Worm (Caenorhabditis elegans) whole organism, L2 larva: ENCODE data around the gene fbxb-91.

Experiments used
- C34F6.9 ChIP-seq: fragments of 150-350 bp; optimal IDR thresholded peaks from 2 replicates; lab custom pipeline; 2014; ENCODE audit warnings: missing biosample characterization, missing genetic modification characterization
- F13H6.1 ChIP-seq: sonication (generic microtip); optimal IDR thresholded peaks from 2 replicates; lab custom pipeline; 2016; ENCODE audit warnings: missing genetic modification characterization, missing compliant biosample characterization
- R02D3.7 ChIP-seq: fragments of 150-350 bp; optimal IDR thresholded peaks from 2 replicates; lab custom pipeline; 2014; ENCODE audit warnings: missing biosample characterization, missing genetic modification characterization
- Y55F3AM.14 ChIP-seq: fragments of 200-800 bp; sonication (Bioruptor generic); optimal IDR thresholded peaks from 2 replicates; lab custom pipeline; 2018; ENCODE audit warnings: mild to moderate bottlenecking, missing genetic modification characterization, missing compliant biosample characterization
- alr-1 ChIP-seq: fragments of 150-350 bp; optimal IDR thresholded peaks from 2 replicates; lab custom pipeline; 2014; ENCODE audit warnings: missing biosample characterization, missing genetic modification characterization
- aly-2 ChIP-seq: fragments of 150-350 bp; optimal IDR thresholded peaks from 2 replicates; lab custom pipeline; 2014; ENCODE audit warnings: missing biosample characterization, missing genetic modification characterization
- ama-1 ChIP-seq: fragments of 150-350 bp; optimal IDR thresholded peaks from 2 replicates; lab custom pipeline; 2018; ENCODE audit warnings: inconsistent platforms
- ceh-16 ChIP-seq: fragments of 150-350 bp; optimal IDR thresholded peaks from 2 replicates; lab custom pipeline; 2014; ENCODE audit warnings: missing biosample characterization, missing genetic modification characterization
- ceh-82 ChIP-seq: fragments of 150-350 bp; optimal IDR thresholded peaks from 2 replicates; lab custom pipeline; 2014; ENCODE audit warnings: missing biosample characterization, missing genetic modification characterization
- crh-2 ChIP-seq: sonication (generic microtip); optimal IDR thresholded peaks from 2 replicates; lab custom pipeline; 2017; ENCODE audit warnings: missing biosample characterization, missing genetic modification characterization
- dmd-4 ChIP-seq: sonication (generic microtip); optimal IDR thresholded peaks from 2 replicates; lab custom pipeline; 2017; ENCODE audit warnings: missing biosample characterization, missing genetic modification characterization
- egl-27 ChIP-seq: sonication (generic microtip); optimal IDR thresholded peaks from 3 replicates; lab custom pipeline; 2017; ENCODE audit warnings: missing biosample characterization, missing genetic modification reagents, missing genetic modification characterization
- elt-3 ChIP-seq: sonication (generic microtip); optimal IDR thresholded peaks from 2 replicates; lab custom pipeline; 2017; ENCODE audit warnings: missing biosample characterization, missing genetic modification characterization
- gmeb-1 ChIP-seq: fragments of 150-350 bp; optimal IDR thresholded peaks from 2 replicates; lab custom pipeline; 2014; ENCODE audit warnings: missing biosample characterization, missing genetic modification characterization
- lin-11 ChIP-seq: fragments of 150-350 bp; sonication (generic microtip); optimal IDR thresholded peaks from 2 replicates; lab custom pipeline; 2014; ENCODE audit warnings: missing biosample characterization, missing genetic modification characterization, inconsistent platforms, mixed read lengths
- lin-39 ChIP-seq: fragments of 150-350 bp; optimal IDR thresholded peaks from 2 replicates; lab custom pipeline; 2014; ENCODE audit warnings: missing biosample characterization, missing genetic modification reagents, missing genetic modification characterization
- lsy-2 ChIP-seq, 2 experiments: fragments of 150-350 bp in 1 of 2; sonication (generic microtip) in 1 of 2; optimal IDR thresholded peaks; 2 replicates each; lab custom pipeline; 2014 to 2017; ENCODE audit warnings: missing biosample characterization in 2 of 2, missing genetic modification characterization in 2 of 2
- mab-5 ChIP-seq: fragments of 150-350 bp; optimal IDR thresholded peaks from 2 replicates; lab custom pipeline; 2014; ENCODE audit warnings: missing biosample characterization, missing genetic modification characterization
- mbf-1 ChIP-seq: sonication (generic microtip); optimal IDR thresholded peaks from 2 replicates; lab custom pipeline; 2017; ENCODE audit warnings: missing biosample characterization, missing genetic modification characterization
- nhr-11 ChIP-seq: fragments of 150-350 bp; optimal IDR thresholded peaks from 2 replicates; lab custom pipeline; 2014; ENCODE audit warnings: missing biosample characterization, missing genetic modification characterization
- nhr-12 ChIP-seq: fragments of 150-350 bp; optimal IDR thresholded peaks from 2 replicates; lab custom pipeline; 2014; ENCODE audit warnings: missing biosample characterization, missing genetic modification characterization
- nhr-129 ChIP-seq: fragments of 150-350 bp; optimal IDR thresholded peaks from 2 replicates; lab custom pipeline; 2014; ENCODE audit warnings: missing biosample characterization, missing genetic modification characterization
- nhr-237 ChIP-seq: fragments of 150-350 bp; optimal IDR thresholded peaks from 2 replicates; lab custom pipeline; 2014; ENCODE audit warnings: missing biosample characterization, missing genetic modification characterization
- nhr-6 ChIP-seq: fragments of 150-350 bp; optimal IDR thresholded peaks from 2 replicates; lab custom pipeline; 2014; ENCODE audit warnings: missing biosample characterization, missing genetic modification characterization
- nhr-77 ChIP-seq: fragments of 150-350 bp; optimal IDR thresholded peaks from 2 replicates; lab custom pipeline; 2014; ENCODE audit warnings: missing biosample characterization, missing genetic modification characterization
- skn-1 ChIP-seq: sonication (generic microtip); optimal IDR thresholded peaks from 2 replicates; lab custom pipeline; 2017; ENCODE audit warnings: missing biosample characterization, missing genetic modification characterization
- sma-9 ChIP-seq, 2 experiments: fragments of 150-350 bp in 1 of 2; sonication (generic microtip) in 1 of 2; optimal IDR thresholded peaks; 2 replicates each; lab custom pipeline; 2014 to 2016; ENCODE audit warnings: missing genetic modification characterization in 2 of 2, mild to moderate bottlenecking in 1 of 2, missing biosample characterization in 1 of 2, missing compliant biosample characterization in 1 of 2, missing genetic modification reagents in 1 of 2, moderate library complexity in 1 of 2
- snpc-4 ChIP-seq: fragments of 150-350 bp; optimal IDR thresholded peaks from 2 replicates; lab custom pipeline; 2014; ENCODE audit warnings: missing biosample characterization, missing genetic modification characterization
- unc-62 ChIP-seq: fragments of 150-350 bp; optimal IDR thresholded peaks from 2 replicates; lab custom pipeline; 2014; ENCODE audit warnings: missing biosample characterization, missing genetic modification reagents, missing genetic modification characterization
- zag-1 ChIP-seq: fragments of 150-350 bp; optimal IDR thresholded peaks from 2 replicates; lab custom pipeline; 2014; ENCODE audit warnings: missing biosample characterization, missing genetic modification characterization
- ztf-1 ChIP-seq: fragments of 200-800 bp; sonication (Bioruptor generic); conservative IDR thresholded peaks from 2 replicates; pipeline ENCODE4 v1.3.6; 2022; ENCODE audit warnings: missing genetic modification characterization, missing compliant biosample characterization
- ztf-11 ChIP-seq: sonication (generic microtip); optimal IDR thresholded peaks from 2 replicates; lab custom pipeline; 2017; ENCODE audit warnings: missing biosample characterization, missing genetic modification characterization
- ztf-4 ChIP-seq: fragments of 150-350 bp; optimal IDR thresholded peaks from 2 replicates; lab custom pipeline; 2014; ENCODE audit warnings: missing biosample characterization, missing genetic modification characterization

The fbxb-91 gene

DNA sequence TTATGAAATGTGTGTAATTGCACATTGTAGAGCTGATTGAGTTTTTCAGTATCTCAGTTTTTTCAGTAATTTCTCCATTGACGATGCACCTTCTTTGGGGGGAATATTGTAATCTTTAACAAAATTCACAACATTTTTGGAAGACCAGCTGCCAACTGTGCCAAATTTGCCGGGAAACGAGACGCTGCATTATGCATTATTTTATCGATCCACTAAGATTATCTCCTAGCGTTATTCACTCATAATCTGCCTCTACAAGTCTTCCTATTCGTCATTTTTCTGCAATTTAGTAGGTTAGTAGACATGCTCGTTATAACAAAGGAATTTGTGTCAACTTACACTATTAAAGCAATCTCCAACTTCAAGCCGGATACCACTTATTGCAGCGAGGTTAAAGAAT is 18.9 kb downstream of the fbxb-91 start, which contains the start of the genes sdz-12 and bath-31:
sdz-12 (minus strand) TSS at position 101 of the 400 bp plus-strand sequence.
bath-31 (plus strand) TSS at position 251 of the 400 bp plus-strand sequence.
- no peak for TF ChIP-seq nhr-77 (tag; lab: Kevin White, UChicago)
- TF ChIP-seq egl-27, result no peak
- no peak for TF ChIP-seq unc-62 (GFP tag; lab: Kevin White, UChicago)
- no peak for TF ChIP-seq zag-1
- TF ChIP-seq crh-2 (tag; lab: Kevin White, UChicago), result no peak
- no peak for TF ChIP-seq elt-3 (tag; lab: Kevin White, UChicago)
- no peak for TF ChIP-seq Y55F3AM.14 (GFP tag; lab: Kevin White, UChicago)
- TF ChIP-seq ztf-4 (tag; lab: Kevin White, UChicago), result no peak
- no peak for TF ChIP-seq gmeb-1 (tag; lab: Kevin White, UChicago)
- no peak for TF ChIP-seq nhr-11 (tag; lab: Kevin White, UChicago)
- TF ChIP-seq lin-39, result no peak
- TF ChIP-seq nhr-237 (tag; lab: Kevin White, UChicago), result no peak
- TF ChIP-seq nhr-12 (tag; lab: Kevin White, UChicago), result no peak
- no peak for TF ChIP-seq aly-2 (tag; lab: Kevin White, UChicago)
- no peak for TF ChIP-seq alr-1 (tag; lab: Kevin White, UChicago)
- no peak for TF ChIP-seq ceh-82 (tag; lab: Kevin White, UChicago)
- TF ChIP-seq lsy-2 (tag; optimal IDR thresholded peaks at IDR 0.05; lab: Kevin White, UChicago), result no peak

DNA sequence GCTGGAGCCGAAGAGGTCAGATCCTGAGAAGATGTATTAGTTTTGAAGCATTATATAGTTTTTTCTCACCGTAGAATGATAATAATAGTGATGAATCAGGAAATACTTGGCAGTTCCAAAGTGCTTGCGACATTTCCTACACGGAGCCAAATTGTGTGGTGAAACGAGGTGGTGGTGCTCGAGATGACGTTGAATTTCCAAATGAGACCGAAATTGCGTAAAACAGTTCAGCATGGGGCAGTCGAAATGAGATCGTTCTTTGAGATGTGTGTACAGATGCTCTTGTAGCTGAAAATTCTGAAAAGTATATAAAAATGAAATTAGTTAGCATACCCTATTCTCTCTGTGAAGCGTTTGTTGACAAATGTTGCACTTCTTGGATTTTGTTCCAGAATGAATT is 22.6 kb downstream of the fbxb-91 start, which contains the start of gene C46E10.8:
C46E10.8 (minus strand) TSS at position 101 of the 400 bp plus-strand sequence.
- TF ChIP-seq nhr-237 (tag; lab: Kevin White, UChicago), result no peak
- no peak for TF ChIP-seq mbf-1 (tag; lab: Kevin White, UChicago)
- TF ChIP-seq ztf-11 (tag; lab: Kevin White, UChicago), result no peak

DNA sequence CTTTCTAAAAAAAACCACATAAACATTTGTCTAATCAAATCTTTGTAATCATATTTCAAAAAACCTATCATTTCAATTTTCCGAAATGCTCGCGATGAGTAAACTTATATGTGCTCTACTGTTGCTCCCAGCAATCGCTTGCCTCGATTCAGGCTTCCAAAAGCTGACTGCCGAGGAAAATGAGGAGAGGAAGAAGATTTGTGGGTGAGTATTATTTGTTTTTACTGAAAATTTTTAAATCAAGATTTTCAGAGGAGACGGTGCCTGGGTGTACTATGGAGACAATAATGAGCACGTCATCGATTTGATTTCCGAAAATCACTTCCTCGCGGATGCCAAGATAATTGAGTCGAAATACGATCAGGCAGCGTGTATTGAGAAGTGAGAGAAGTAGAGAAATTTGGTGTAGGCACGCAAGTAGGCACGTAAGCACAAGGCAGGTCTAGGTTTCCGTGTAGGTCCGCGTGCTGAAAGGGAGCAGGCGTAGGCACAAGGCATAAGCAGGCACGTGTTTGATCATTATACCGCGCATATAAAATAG is 26.3 kb downstream of the fbxb-91 start, which contains the start of gene C46E10.1:
C46E10.1 (plus strand) TSS at position 51 of the 541 bp plus-strand sequence.
- TF ChIP-seq Y55F3AM.14 (GFP tag; lab: Kevin White, UChicago) (no peak), R02D3.7 (tag; lab: Kevin White, UChicago) (no peak), dmd-4 (tag; lab: Kevin White, UChicago) (no peak), F13H6.1 (tag; lab: Kevin White, UChicago) (no peak), mbf-1 (tag; lab: Kevin White, UChicago) (no peak), nhr-12 (tag; lab: Kevin White, UChicago) (no peak), sma-9 (GFP tag; optimal IDR thresholded peaks at IDR 0.05; lab: Kevin White, UChicago) (no peak), sma-9 (tag; optimal IDR thresholded peaks at IDR 0.05; lab: Kevin White, UChicago) (no peak), egl-27 (no peak)

DNA sequence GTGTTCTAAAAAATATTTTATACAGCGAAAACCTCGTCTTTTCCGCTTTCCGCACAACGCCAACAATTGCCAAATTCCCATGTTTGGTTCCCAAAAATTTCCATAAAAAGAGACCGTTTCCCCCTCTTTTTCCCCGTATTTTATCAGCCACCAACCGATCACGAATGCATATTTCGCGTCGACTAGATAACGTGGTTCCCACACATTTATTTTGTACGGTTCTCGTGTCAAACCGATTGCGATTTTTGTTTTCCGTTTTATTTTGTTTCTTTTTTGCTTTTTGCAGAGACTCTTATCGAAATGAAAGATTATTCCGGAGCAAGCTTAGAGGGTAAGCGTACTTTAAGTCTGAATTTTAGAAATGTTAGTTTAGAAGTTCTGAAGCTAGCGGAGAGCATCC is 29.6 kb downstream of the fbxb-91 start, which contains the start of gene C46E10.3:
C46E10.3 (plus strand) TSS at position 301 of the 400 bp plus-strand sequence.
- TF ChIP-seq Y55F3AM.14 (GFP tag; lab: Kevin White, UChicago), result no peak
- TF ChIP-seq C34F6.9 (tag; lab: Kevin White, UChicago), result no peak
- no peak for TF ChIP-seq lin-11 (tag; lab: Kevin White, UChicago)
- no peak for TF ChIP-seq ama-1 (lab: Kevin White, UChicago)
- TF ChIP-seq R02D3.7 (tag; lab: Kevin White, UChicago), result no peak
- TF ChIP-seq unc-62 (GFP tag; lab: Kevin White, UChicago), result no peak
- no peak for TF ChIP-seq sma-9 (GFP tag; optimal IDR thresholded peaks at IDR 0.05; lab: Kevin White, UChicago)
- no peak for TF ChIP-seq sma-9 (tag; optimal IDR thresholded peaks at IDR 0.05; lab: Kevin White, UChicago)
- no peak for TF ChIP-seq F13H6.1 (tag; lab: Kevin White, UChicago)
- no peak for TF ChIP-seq nhr-6
- no peak for TF ChIP-seq skn-1 (tag; lab: Kevin White, UChicago)
- TF ChIP-seq ztf-1 (GFP tag; lab: Robert Waterston, UW), result no peak
- no peak for TF ChIP-seq ceh-16 (tag; lab: Kevin White, UChicago)
- no peak for TF ChIP-seq snpc-4 (tag; lab: Kevin White, UChicago)

DNA sequence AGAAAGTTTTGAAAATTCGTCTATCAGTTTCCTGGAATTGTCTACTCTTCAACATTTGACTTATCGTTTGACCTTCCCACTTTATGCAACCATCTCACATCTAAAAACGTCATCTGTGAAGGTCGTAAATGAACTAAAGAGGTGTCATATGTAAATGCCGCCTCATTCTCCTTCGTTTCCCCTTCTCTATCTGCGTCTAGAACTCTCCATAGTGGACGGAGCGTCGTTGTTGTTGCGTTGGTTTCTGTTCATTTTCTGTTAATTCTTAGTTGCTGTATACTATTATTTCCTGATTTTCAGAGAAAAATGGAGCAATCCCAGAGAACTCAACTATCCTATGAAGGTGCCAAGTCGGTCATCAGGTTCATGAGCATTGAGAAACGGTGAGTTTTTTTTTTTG is 33.6 kb downstream of the fbxb-91 start, which contains the start of gene fbxc-52:
fbxc-52 (plus strand) TSS at position 301 of the 400 bp plus-strand sequence.
- no peak for TF ChIP-seq sma-9 (GFP tag; optimal IDR thresholded peaks at IDR 0.05; lab: Kevin White, UChicago)
- no peak for TF ChIP-seq sma-9 (tag; optimal IDR thresholded peaks at IDR 0.05; lab: Kevin White, UChicago)
- no peak for TF ChIP-seq aly-2 (tag; lab: Kevin White, UChicago)
- no peak for TF ChIP-seq gmeb-1 (tag; lab: Kevin White, UChicago)
- TF ChIP-seq dmd-4 (tag; lab: Kevin White, UChicago), result no peak
- TF ChIP-seq nhr-129 (tag; lab: Kevin White, UChicago), result no peak
- TF ChIP-seq mbf-1 (tag; lab: Kevin White, UChicago), result no peak
- no peak for TF ChIP-seq ztf-11 (tag; lab: Kevin White, UChicago)
- no peak for TF ChIP-seq skn-1 (tag; lab: Kevin White, UChicago)
- TF ChIP-seq mab-5 (tag; lab: Kevin White, UChicago), result no peak
